Worm (Caenorhabditis elegans) whole organism, L3 larva: Measurements from ENCODE around the gene Y11D7A.19.
A peak's percentile ranks its signal among the peaks of the same experiment; 100 is the strongest.

Source experiments
- ama-1 ChIP-seq: fragments of 150-350 bp; optimal IDR thresholded peaks from 2 replicates; lab custom pipeline; 2018
- ceh-16 ChIP-seq: sonication (generic microtip); optimal IDR thresholded peaks from 2 replicates; lab custom pipeline; 2017; ENCODE audit warnings: missing biosample characterization, missing genetic modification characterization
- ceh-28 ChIP-seq: fragments of 150-350 bp; optimal IDR thresholded peaks from 2 replicates; lab custom pipeline; 2014; ENCODE audit warnings: missing biosample characterization, missing genetic modification reagents, missing genetic modification characterization
- ceh-82 ChIP-seq: fragments of 150-350 bp; optimal IDR thresholded peaks from 2 replicates; lab custom pipeline; 2014; ENCODE audit warnings: missing biosample characterization, missing genetic modification characterization
- ceh-9 ChIP-seq: sonication (generic microtip); optimal IDR thresholded peaks from 2 replicates; lab custom pipeline; 2018; ENCODE audit warnings: missing biosample characterization, missing genetic modification characterization
- egl-5 ChIP-seq: fragments of 150-350 bp; optimal IDR thresholded peaks from 2 replicates; lab custom pipeline; 2017; ENCODE audit warnings: missing biosample characterization, missing genetic modification reagents, missing genetic modification characterization, inconsistent platforms
- elt-1 ChIP-seq: fragments of 150-350 bp; optimal IDR thresholded peaks from 2 replicates; lab custom pipeline; 2014; ENCODE audit warnings: missing biosample characterization, missing genetic modification characterization
- elt-2 ChIP-seq: sonication (generic microtip); optimal IDR thresholded peaks from 2 replicates; lab custom pipeline; 2016; ENCODE audit warnings: missing genetic modification reagents, mild to moderate bottlenecking, missing genetic modification characterization, missing compliant biosample characterization
- elt-3 ChIP-seq, 3 experiments: fragments of 150-350 bp in 1 of 3; sonication (generic microtip) in 2 of 3; optimal IDR thresholded peaks; 2 replicates in 2 of 3; 4 replicates in 1 of 3; lab custom pipeline; 2014 to 2017; ENCODE audit warnings: missing biosample characterization in 3 of 3, missing genetic modification characterization in 3 of 3
- eor-1 ChIP-seq, 2 experiments: fragments of 150-350 bp; optimal IDR thresholded peaks; 2 replicates each; lab custom pipeline; 2014 to 2018; ENCODE audit warnings: missing biosample characterization in 2 of 2, missing genetic modification characterization in 2 of 2
- fkh-10 ChIP-seq: sonication (generic microtip); optimal IDR thresholded peaks from 2 replicates; lab custom pipeline; 2017; ENCODE audit warnings: missing biosample characterization, missing genetic modification reagents, missing genetic modification characterization
- fkh-2 ChIP-seq: fragments of 150-350 bp; optimal IDR thresholded peaks from 2 replicates; lab custom pipeline; 2014; ENCODE audit warnings: missing biosample characterization, missing genetic modification reagents, missing genetic modification characterization
- fos-1 ChIP-seq: fragments of 150-350 bp; optimal IDR thresholded peaks from 2 replicates; lab custom pipeline; 2014; ENCODE audit warnings: missing biosample characterization, missing genetic modification characterization
- hmg-11 ChIP-seq: sonication (generic microtip); optimal IDR thresholded peaks from 2 replicates; lab custom pipeline; 2016; ENCODE audit warnings: missing genetic modification characterization, missing compliant biosample characterization
- lin-15B ChIP-seq: fragments of 150-350 bp; optimal IDR thresholded peaks from 2 replicates; lab custom pipeline; 2014; ENCODE audit warnings: missing biosample characterization, missing genetic modification characterization
- lin-39 ChIP-seq: fragments of 150-350 bp; optimal IDR thresholded peaks from 2 replicates; lab custom pipeline; 2018; ENCODE audit warnings: missing biosample characterization, missing genetic modification reagents, missing genetic modification characterization
- lsy-12 ChIP-seq: sonication (generic microtip); optimal IDR thresholded peaks from 2 replicates; lab custom pipeline; 2016; ENCODE audit warnings: mild to moderate bottlenecking, missing genetic modification characterization, missing compliant biosample characterization
- mdl-1 ChIP-seq: fragments of 150-350 bp; optimal IDR thresholded peaks from 2 replicates; lab custom pipeline; 2014; ENCODE audit warnings: missing biosample characterization, missing genetic modification characterization
- nfya-1 ChIP-seq: sonication (generic microtip); optimal IDR thresholded peaks from 2 replicates; lab custom pipeline; 2017; ENCODE audit warnings: missing genetic modification characterization, mild to moderate bottlenecking, missing compliant biosample characterization, antibody characterized with exemption, moderate library complexity; ENCODE audit not compliant: insufficient read depth
- nhr-11 ChIP-seq: fragments of 150-350 bp; optimal IDR thresholded peaks from 2 replicates; lab custom pipeline; 2014; ENCODE audit warnings: missing biosample characterization, missing genetic modification characterization
- nhr-12 ChIP-seq: fragments of 150-350 bp; optimal IDR thresholded peaks from 2 replicates; lab custom pipeline; 2014; ENCODE audit warnings: missing biosample characterization, missing genetic modification characterization
- nhr-23 ChIP-seq: fragments of 150-350 bp; optimal IDR thresholded peaks from 2 replicates; lab custom pipeline; 2014; ENCODE audit warnings: missing biosample characterization, missing genetic modification reagents, missing genetic modification characterization
- nhr-237 ChIP-seq: fragments of 150-350 bp; optimal IDR thresholded peaks from 2 replicates; lab custom pipeline; 2014; ENCODE audit warnings: missing biosample characterization, missing genetic modification characterization
- nhr-67 ChIP-seq: fragments of 150-350 bp; optimal IDR thresholded peaks from 2 replicates; lab custom pipeline; 2014; ENCODE audit warnings: missing biosample characterization, missing genetic modification characterization
- nhr-76 ChIP-seq: fragments of 150-350 bp; sonication (generic microtip); optimal IDR thresholded peaks from 5 replicates; lab custom pipeline; 2014; ENCODE audit warnings: missing biosample characterization, missing genetic modification characterization
- pha-4 ChIP-seq: fragments of 150-350 bp; optimal IDR thresholded peaks from 2 replicates; lab custom pipeline; 2014; ENCODE audit warnings: missing biosample characterization, missing genetic modification reagents, missing genetic modification characterization
- pqm-1 ChIP-seq: fragments of 150-350 bp; optimal IDR thresholded peaks from 2 replicates; lab custom pipeline; 2017; ENCODE audit warnings: missing biosample characterization, missing genetic modification characterization, inconsistent platforms
- sea-2 ChIP-seq: fragments of 150-350 bp; sonication (generic microtip); optimal IDR thresholded peaks from 4 replicates; lab custom pipeline; 2014; ENCODE audit warnings: missing biosample characterization, missing genetic modification reagents, missing genetic modification characterization
- skn-1 ChIP-seq: fragments of 150-350 bp; optimal IDR thresholded peaks from 2 replicates; lab custom pipeline; 2014; ENCODE audit warnings: missing biosample characterization, missing genetic modification characterization
- snpc-4 ChIP-seq: fragments of 150-350 bp; optimal IDR thresholded peaks from 2 replicates; lab custom pipeline; 2014; ENCODE audit warnings: missing biosample characterization, missing genetic modification characterization
- tbx-2 ChIP-seq: sonication (generic microtip); optimal IDR thresholded peaks from 2 replicates; lab custom pipeline; 2016; ENCODE audit warnings: mild to moderate bottlenecking, missing genetic modification characterization, missing compliant biosample characterization
- unc-39 ChIP-seq: sonication (generic microtip); optimal IDR thresholded peaks from 4 replicates; lab custom pipeline; 2017; ENCODE audit warnings: missing biosample characterization, missing genetic modification characterization
- unc-62 ChIP-seq: fragments of 150-350 bp; sonication (generic microtip); optimal IDR thresholded peaks from 4 replicates; lab custom pipeline; 2014; ENCODE audit warnings: missing biosample characterization, missing genetic modification reagents, missing genetic modification characterization
- ztf-11 ChIP-seq: fragments of 150-350 bp; optimal IDR thresholded peaks from 2 replicates; lab custom pipeline; 2014; ENCODE audit warnings: missing biosample characterization, missing genetic modification characterization

Gene Y11D7A.19

DNA sequence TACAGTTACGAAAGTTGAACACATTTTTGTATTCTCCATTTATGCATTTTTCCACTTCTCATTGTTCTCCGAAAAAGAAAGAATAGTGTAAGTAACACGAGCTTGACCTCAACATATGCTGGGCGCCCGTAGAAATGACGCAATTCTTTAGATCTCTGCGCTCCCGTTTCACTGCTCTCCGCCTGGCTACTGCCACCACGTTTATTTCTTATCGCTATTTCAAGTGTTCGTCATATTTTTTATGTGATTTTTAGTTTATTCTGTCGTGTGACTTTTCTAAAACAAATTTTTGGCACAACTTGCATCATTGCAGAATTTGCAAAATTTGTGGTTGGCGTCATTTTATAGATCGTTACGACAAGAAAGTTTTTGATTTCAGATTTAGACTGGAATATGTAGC is 49.4 kb downstream of the Y11D7A.19 start:
- TF ChIP-seq nhr-23 (tag; lab: Kevin White, UChicago) = no peak
- no peak for TF ChIP-seq ceh-16 (tag; lab: Kevin White, UChicago)
- no peak for TF ChIP-seq fos-1
- TF ChIP-seq ceh-82 (tag; lab: Kevin White, UChicago) = no peak
- TF ChIP-seq snpc-4 (tag; lab: Kevin White, UChicago) = no peak
- no peak for TF ChIP-seq nhr-237 (tag; lab: Kevin White, UChicago)
- TF ChIP-seq unc-62 = no peak
- no peak for TF ChIP-seq nhr-12 (tag; lab: Kevin White, UChicago)
- TF ChIP-seq lin-39 = no peak
- peak; percentile 25 for TF ChIP-seq pqm-1 (tag; lab: Kevin White, UChicago)
- TF ChIP-seq elt-2 (tag; lab: Kevin White, UChicago) = peak; percentile 70

ce11 chrIV:9216437-9216836 is 49.9 kb downstream of the Y11D7A.19 start:
- TF ChIP-seq nfya-1 (peak; percentile 63), lin-15B (tag; lab: Kevin White, UChicago) (peak; percentile 16), ceh-16 (tag; lab: Kevin White, UChicago) (no peak), skn-1 (tag; lab: Kevin White, UChicago) (no peak), elt-2 (tag; lab: Kevin White, UChicago) (no peak), lsy-12 (tag; lab: Kevin White, UChicago) (no peak), pha-4 (peak; percentile 52), ama-1 (lab: Kevin White, UChicago) (peak; percentile 52), fos-1 (no peak), ceh-82 (tag; lab: Kevin White, UChicago) (no peak), elt-1 (tag; lab: Kevin White, UChicago) (no peak), hmg-11 (tag; lab: Kevin White, UChicago) (peak; percentile 70), nhr-11 (tag; lab: Kevin White, UChicago) (no peak), unc-39 (no peak), egl-5 (peak; percentile 75), mdl-1 (tag; lab: Kevin White, UChicago) (peak; percentile 62), nhr-67 (tag; lab: Kevin White, UChicago) (no peak), ceh-28 (tag; lab: Kevin White, UChicago) (no peak), fkh-10 (GFP tag; lab: Kevin White, UChicago) (peak; percentile 34), sea-2 (GFP tag; lab: Kevin White, UChicago) (no peak), eor-1 (tag; optimal IDR thresholded peaks at IDR 0.05; lab: Kevin White, UChicago) (no peak), tbx-2 (tag; lab: Kevin White, UChicago) (no peak), fkh-2 (no peak), elt-3 (tag; optimal IDR thresholded peaks at IDR 0.05; lab: Kevin White, UChicago) (no peak), lin-39 (peak; percentile 86), nhr-23 (tag; lab: Kevin White, UChicago) (peak; percentile 4), ceh-9 (tag; lab: Kevin White, UChicago) (no peak), snpc-4 (tag; lab: Kevin White, UChicago) (peak; percentile 22), nhr-76 (tag; lab: Kevin White, UChicago) (no peak)

DNA sequence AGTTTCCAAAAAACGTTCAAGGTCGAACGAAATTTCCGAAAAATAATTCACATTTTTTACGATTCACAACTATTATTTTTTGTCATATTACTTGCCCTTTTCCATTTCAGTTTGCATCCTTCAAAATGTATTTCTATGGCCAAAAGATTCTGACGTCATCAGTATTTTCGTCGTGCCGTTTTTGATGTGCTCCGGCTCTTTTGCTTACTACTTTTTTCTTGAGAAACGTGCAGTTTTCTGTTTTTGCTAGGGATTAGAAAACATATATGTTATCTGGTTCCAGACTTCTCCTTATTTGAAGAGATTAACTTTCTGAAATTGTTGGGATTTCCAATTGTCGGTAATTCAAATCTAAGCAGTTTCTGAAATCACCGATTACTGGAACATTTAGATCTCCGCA is 50.5 kb downstream of the Y11D7A.19 start:
- TF ChIP-seq ztf-11 (tag; lab: Kevin White, UChicago) (no peak), nfya-1 (peak; percentile 14)
- TF ChIP-seq, all 47 proteins: peak for 1
